Worm (Caenorhabditis elegans): ENCODE measurements around the gene C09H10.5.
A peak's percentile ranks its signal among the peaks of the same experiment; 100 is the strongest.
"Not testable (repeated sequence)": the region's sequence is repeated elsewhere in the genome, so short reads cannot be mapped to it uniquely, and the experiment has no call there.

Gene C09H10.5

ce11 chrII:11126312-11127000 is 22.9 kb upstream of the C09H10.5 start, which contains the start of the genes rps-9 and lsm-1 (continued):
- TF ChIP-seq xbp-1 (tag; optimal IDR thresholded peaks at IDR 0.05) (peak; percentile 52), isw-1 (GFP tag; IDR thresholded peaks at IDR 0.05) (peak; percentile 76), mab-9 (GFP tag; IDR thresholded peaks at IDR 0.05) (no peak), nhr-77 (tag; optimal IDR thresholded peaks at IDR 0.05) (peak; percentile 58), unc-130 (tag; optimal IDR thresholded peaks at IDR 0.05) (peak; percentile 33), nhr-90 (tag; optimal IDR thresholded peaks at IDR 0.05; ENCODE audit: poor library complexity) (peak; percentile 29), nhr-19 (GFP tag; conservative IDR thresholded peaks at IDR 0.05) (peak; percentile 55), nhr-71 (tag; optimal IDR thresholded peaks at IDR 0.05) (peak; percentile 75), blmp-1 (tag; optimal IDR thresholded peaks at IDR 0.05) (peak; percentile 45), lin-14 (GFP tag; optimal IDR thresholded peaks at IDR 0.05) (peak; percentile 77), pqm-1 (tag; optimal IDR thresholded peaks at IDR 0.05) (no peak), lin-13 (GFP tag; optimal IDR thresholded peaks at IDR 0.05) (peak; percentile 58), efl-1 (optimal IDR thresholded peaks at IDR 0.05) (peak; percentile 83 to 85), efl-1 (GFP tag; optimal IDR thresholded peaks at IDR 0.05 in 1 of 2) (peak; percentile 78 to 97), zip-4 (GFP tag; optimal IDR thresholded peaks at IDR 0.05) (no peak), mdl-1 (tag; optimal IDR thresholded peaks at IDR 0.05) (peak in 1 of 2 experiments; percentile 8), swsn-7 (tag; optimal IDR thresholded peaks at IDR 0.05) (peak; percentile 68), ceh-88 (GFP tag; IDR thresholded peaks at IDR 0.05) (no peak), fkh-4 (tag; optimal IDR thresholded peaks at IDR 0.05; ENCODE audit: borderline replicate concordance) (no peak), ceh-82 (tag; optimal IDR thresholded peaks at IDR 0.05) (peak; percentile 43 to 84 (median 63)), rnt-1 (tag; optimal IDR thresholded peaks at IDR 0.05) (peak; percentile 75), nhr-237 (tag; optimal IDR thresholded peaks at IDR 0.05) (peak; percentile 52)

DNA sequence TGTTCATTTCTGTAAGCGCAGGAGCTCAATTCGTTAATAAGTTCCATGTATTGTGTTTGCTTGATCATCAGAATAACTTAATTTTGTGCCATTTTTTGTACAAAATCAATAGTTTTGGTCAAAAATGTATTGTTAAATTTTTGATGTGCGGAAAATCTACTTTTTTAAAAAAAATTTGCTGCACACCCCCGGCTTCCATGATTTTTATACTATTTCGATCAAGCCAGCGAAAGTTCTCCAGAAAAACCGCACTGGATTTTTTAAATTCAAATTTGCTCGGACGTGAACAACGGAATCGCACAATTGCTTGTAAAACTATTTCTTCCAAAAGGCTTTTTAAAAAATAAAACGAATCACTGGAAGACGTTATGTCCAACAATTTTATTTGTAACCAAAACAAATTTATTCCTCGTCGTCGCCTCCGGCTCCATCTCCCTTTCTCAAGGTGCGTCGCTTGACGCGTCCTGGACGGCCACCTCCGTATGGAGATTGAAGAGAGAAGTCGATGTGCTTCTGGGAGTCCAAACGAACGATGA is 21.6 kb upstream of the C09H10.5 start:
- peak in 1 of 2 experiments; percentile 49 for TF ChIP-seq lsy-2 (tag; optimal IDR thresholded peaks at IDR 0.05)
- no peak for TF ChIP-seq hlh-17 (GFP tag; optimal IDR thresholded peaks at IDR 0.05; ENCODE audit: borderline replicate concordance)
- TF ChIP-seq nhr-90 (tag; optimal IDR thresholded peaks at IDR 0.05; ENCODE audit: poor library complexity): no peak
- TF ChIP-seq sptf-1 (tag; optimal IDR thresholded peaks at IDR 0.05): no peak
- no peak for TF ChIP-seq efl-1 (optimal IDR thresholded peaks at IDR 0.05)
- peak in 1 of 2 experiments; percentile 25 for TF ChIP-seq efl-1 (GFP tag; optimal IDR thresholded peaks at IDR 0.05 in 1 of 2)
- no peak for TF ChIP-seq dsc-1 (tag; optimal IDR thresholded peaks at IDR 0.05)

DNA sequence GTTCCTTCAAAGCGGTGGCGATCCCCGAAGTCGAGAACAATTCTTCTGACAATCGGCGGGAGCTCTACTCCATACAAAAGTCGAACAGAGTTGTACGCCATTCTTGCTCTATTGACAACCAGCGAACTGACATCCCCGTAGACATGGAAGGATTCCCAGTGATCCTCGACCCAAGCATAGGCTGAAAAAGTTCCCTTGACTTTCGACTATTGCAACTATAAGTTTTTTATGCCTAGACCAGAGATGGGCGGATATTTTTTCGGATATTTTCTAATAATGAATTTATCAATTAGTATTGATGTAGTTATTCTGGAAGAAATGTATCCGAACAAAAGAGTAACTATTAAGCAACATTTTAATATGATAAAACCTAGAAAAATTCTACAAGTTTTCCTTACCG is 18.2 kb upstream of the C09H10.5 start, which contains the start of gene W10C6.2:
W10C6.2 (minus strand) TSS at position 101 of the 400 bp plus-strand sequence.
- not testable (repeated sequence) for TF ChIP-seq mep-1, unc-86, egl-27 (tag; optimal IDR thresholded peaks at IDR 0.05)

- TF ChIP-seq efl-1 (optimal IDR thresholded peaks at IDR 0.05): no peak
- peak in 1 of 2 experiments; percentile 68 for TF ChIP-seq efl-1 (GFP tag; optimal IDR thresholded peaks at IDR 0.05 in 1 of 2)
- TF ChIP-seq dsc-1 (tag; optimal IDR thresholded peaks at IDR 0.05): no peak
- TF ChIP-seq alr-1 (tag; optimal IDR thresholded peaks at IDR 0.05; ENCODE audit: borderline replicate concordance): no peak
- TF ChIP-seq zag-1 (tag; optimal IDR thresholded peaks at IDR 0.05): no peak
- TF ChIP-seq elt-3 (tag; optimal IDR thresholded peaks at IDR 0.05): no peak
- TF ChIP-seq hlh-4 (tag; optimal IDR thresholded peaks at IDR 0.05): no peak
- no peak for TF ChIP-seq nhr-76 (tag; optimal IDR thresholded peaks at IDR 0.05)
- no peak for TF ChIP-seq snpc-4 (tag; optimal IDR thresholded peaks at IDR 0.05)
Observed at ce11 chrII:11112419-11112818, 8.9 kb upstream of the C09H10.5 start, which contains the start of gene mat-2. Gene mat-2, plus strand, starts transcription at chrII:11112719.
